Fruit fly (Drosophila melanogaster) whole organism, embryonic: ENCODE data around the gene Tnpo.

ENCODE experiments used
- ATbp ChIP-seq: fragments of 200-800 bp; sonication (Bioruptor generic); optimal IDR thresholded peaks from 2 replicates; lab custom pipeline; 2017; ENCODE audit warnings: missing biosample characterization, mild to moderate bottlenecking, missing genetic modification characterization, missing genetic modification reagents
- Abd-B ChIP-seq: fragments of 200-800 bp; sonication (Bioruptor generic); optimal IDR thresholded peaks from 2 replicates; lab custom pipeline; 2018; ENCODE audit warnings: missing biosample characterization, mild to moderate bottlenecking, missing genetic modification characterization, moderate library complexity
- B-H2 ChIP-seq: fragments of 200-800 bp; sonication (Bioruptor generic); optimal IDR thresholded peaks from 2 replicates; lab custom pipeline; 2018; ENCODE audit warnings: missing biosample characterization, mild to moderate bottlenecking, missing genetic modification characterization
- CG1024 ChIP-seq: fragments of 200-800 bp; sonication (Bioruptor generic); IDR thresholded peaks from 2 replicates; pipeline ENCODE4 v1.3.6; 2022; ENCODE audit warnings: missing biosample characterization, missing genetic modification characterization
- CG11093 ChIP-seq: fragments of 200-800 bp; sonication (Bioruptor generic); IDR thresholded peaks from 3 replicates; pipeline ENCODE4 v1.3.6; 2022; ENCODE audit warnings: missing biosample characterization, missing genetic modification characterization
- CG12155 ChIP-seq: fragments of 200-800 bp; sonication (Bioruptor generic); optimal IDR thresholded peaks from 3 replicates; lab custom pipeline; 2016; ENCODE audit warnings: missing biosample characterization, missing genetic modification characterization
- CG14014 ChIP-seq: fragments of 200-800 bp; sonication (Bioruptor generic); IDR thresholded peaks from 2 replicates; pipeline ENCODE4 v1.3.6; 2022; ENCODE audit warnings: missing biosample characterization, missing genetic modification characterization
- CG15269 ChIP-seq: fragments of 200-800 bp; sonication (Bioruptor generic); optimal IDR thresholded peaks from 2 replicates; lab custom pipeline; 2018; ENCODE audit warnings: missing biosample characterization, mild to moderate bottlenecking, missing genetic modification characterization, moderate library complexity
- CG1602 ChIP-seq: fragments of 200-800 bp; sonication (Bioruptor generic); optimal IDR thresholded peaks from 3 replicates; lab custom pipeline; 2016; ENCODE audit warnings: missing biosample characterization, missing genetic modification characterization
- CG16813 ChIP-seq: fragments of 200-800 bp; sonication (Bioruptor generic); IDR thresholded peaks from 3 replicates; pipeline ENCODE4 v1.3.6; 2022; ENCODE audit warnings: missing biosample characterization, missing genetic modification characterization; ENCODE audit not compliant: partially characterized antibody
- CG16815 ChIP-seq: fragments of 200-800 bp; sonication (Bioruptor generic); optimal IDR thresholded peaks from 3 replicates; lab custom pipeline; 2017; ENCODE audit warnings: missing biosample characterization, mild to moderate bottlenecking, missing genetic modification characterization
- CG1792 ChIP-seq: fragments of 200-800 bp; sonication (Bioruptor generic); optimal IDR thresholded peaks from 2 replicates; lab custom pipeline; 2016; ENCODE audit warnings: missing biosample characterization, missing genetic modification characterization
- CG1832 ChIP-seq: fragments of 200-800 bp; sonication (Bioruptor generic); optimal IDR thresholded peaks from 2 replicates; lab custom pipeline; 2017; ENCODE audit warnings: missing biosample characterization, mild to moderate bottlenecking, missing genetic modification characterization, inconsistent platforms
- CG2120 ChIP-seq: fragments of 200-800 bp; sonication (Bioruptor generic); optimal IDR thresholded peaks from 3 replicates; lab custom pipeline; 2016; ENCODE audit warnings: missing biosample characterization, missing genetic modification characterization
- CG2202 ChIP-seq: fragments of 200-800 bp; sonication (Bioruptor generic); optimal IDR thresholded peaks from 2 replicates; lab custom pipeline; 2018; ENCODE audit warnings: missing biosample characterization, mild to moderate bottlenecking, missing genetic modification characterization
- CG30020 ChIP-seq: fragments of 200-800 bp; optimal IDR thresholded peaks from 2 replicates; lab custom pipeline; 2019; ENCODE audit warnings: missing biosample characterization, mild to moderate bottlenecking, missing genetic modification characterization, moderate library complexity
- CG31441 ChIP-seq: fragments of 200-800 bp; sonication (Bioruptor generic); IDR thresholded peaks from 2 replicates; pipeline ENCODE4 v1.3.6; 2022; ENCODE audit warnings: missing biosample characterization, missing genetic modification characterization
- CG3163 ChIP-seq: fragments of 200-800 bp; sonication (Bioruptor generic); optimal IDR thresholded peaks from 3 replicates; lab custom pipeline; 2016; ENCODE audit warnings: missing biosample characterization, missing genetic modification characterization
- CG3726 ChIP-seq: fragments of 200-800 bp; sonication (Bioruptor generic); IDR thresholded peaks from 3 replicates; pipeline ENCODE4, ENCODE4 v1.3.6; 2022; ENCODE audit warnings: missing biosample characterization, missing genetic modification characterization
- CG42726 ChIP-seq: fragments of 200-800 bp; sonication (Bioruptor generic); IDR thresholded peaks from 2 replicates; pipeline ENCODE4 v1.3.6; 2022; ENCODE audit warnings: missing biosample characterization, missing genetic modification characterization; ENCODE audit not compliant: partially characterized antibody
- CG4730 ChIP-seq: fragments of 200-800 bp; sonication (Bioruptor generic); IDR thresholded peaks from 2 replicates; pipeline ENCODE4 v1.3.6; 2022; ENCODE audit warnings: missing biosample characterization, missing genetic modification characterization
- CG6254 ChIP-seq: fragments of 200-800 bp; sonication (Bioruptor generic); optimal IDR thresholded peaks from 3 replicates; lab custom pipeline; 2017; ENCODE audit warnings: mild to moderate bottlenecking, missing biosample characterization, missing genetic modification reagents, missing genetic modification characterization
- CG7839 ChIP-seq: fragments of 200-800 bp; sonication (Bioruptor generic); optimal IDR thresholded peaks from 3 replicates; lab custom pipeline; 2018; ENCODE audit warnings: missing biosample characterization, mild to moderate bottlenecking, missing genetic modification characterization, moderate library complexity
- CG7963 ChIP-seq: fragments of 200-800 bp; sonication (Bioruptor generic); IDR thresholded peaks from 3 replicates; pipeline ENCODE4 v1.3.6; 2022; ENCODE audit warnings: missing biosample characterization, missing genetic modification characterization; ENCODE audit not compliant: partially characterized antibody
- CrebB ChIP-seq: fragments of 200-800 bp; sonication (Bioruptor generic); optimal IDR thresholded peaks from 3 replicates; lab custom pipeline; 2018; ENCODE audit warnings: missing biosample characterization, mild to moderate bottlenecking, missing genetic modification characterization
- Ets97D ChIP-seq: fragments of 200-800 bp; sonication (Bioruptor generic); optimal IDR thresholded peaks from 3 replicates; lab custom pipeline; 2016; ENCODE audit warnings: missing biosample characterization, missing genetic modification characterization
- Hey ChIP-seq: fragments of 200-800 bp; sonication (Bioruptor generic); optimal IDR thresholded peaks from 3 replicates; lab custom pipeline; 2018; ENCODE audit warnings: missing biosample characterization, mild to moderate bottlenecking, missing genetic modification characterization
- Jarid2 ChIP-seq: fragments of 200-800 bp; sonication (Bioruptor generic); optimal IDR thresholded peaks from 3 replicates; lab custom pipeline; 2017; ENCODE audit warnings: mild to moderate bottlenecking, missing biosample characterization, missing genetic modification reagents, missing genetic modification characterization
- Neu2 ChIP-seq: fragments of 200-800 bp; sonication (Bioruptor generic); optimal IDR thresholded peaks from 3 replicates; lab custom pipeline; 2016; ENCODE audit warnings: missing biosample characterization, missing genetic modification characterization, borderline replicate concordance
- Pdp1 ChIP-seq, 2 experiments: fragments of 200-800 bp; sonication (Bioruptor generic); optimal IDR thresholded peaks; 3 replicates each; lab custom pipeline; 2016; ENCODE audit warnings: missing biosample characterization in 2 of 2, missing genetic modification characterization in 2 of 2, mild to moderate bottlenecking in 1 of 2, moderate library complexity in 1 of 2
- Poxn ChIP-seq: fragments of 200-800 bp; sonication (Bioruptor generic); IDR thresholded peaks from 2 replicates; pipeline ENCODE4 v1.3.6; 2022; ENCODE audit warnings: missing biosample characterization, missing genetic modification characterization
- Sin3A ChIP-seq: fragments of >200 bp; optimal IDR thresholded peaks from 2 replicates; lab custom pipeline; 2018
- ac ChIP-seq: fragments of 200-800 bp; sonication (Bioruptor generic); optimal IDR thresholded peaks from 3 replicates; lab custom pipeline; 2017; ENCODE audit warnings: missing biosample characterization, mild to moderate bottlenecking, missing genetic modification characterization
- bcd ChIP-seq: fragments of 200-800 bp; sonication (Bioruptor generic); optimal IDR thresholded peaks from 2 replicates; lab custom pipeline; 2017; ENCODE audit warnings: missing biosample characterization, mild to moderate bottlenecking, missing genetic modification characterization
- bsh ChIP-seq, 2 experiments: fragments of 200-800 bp; sonication (Bioruptor generic); optimal IDR thresholded peaks; 2 replicates each; lab custom pipeline; 2017 to 2018; ENCODE audit warnings: mild to moderate bottlenecking in 2 of 2, missing biosample characterization in 2 of 2, missing genetic modification characterization in 2 of 2, moderate library complexity in 1 of 2
- danr ChIP-seq: fragments of 200-800 bp; sonication (Bioruptor generic); IDR thresholded peaks from 2 replicates; pipeline ENCODE4 v1.3.6; 2022; ENCODE audit warnings: missing biosample characterization, missing genetic modification characterization
- disco-r ChIP-seq: fragments of 200-800 bp; sonication (Bioruptor generic); optimal IDR thresholded peaks from 2 replicates; lab custom pipeline; 2016; ENCODE audit warnings: missing biosample characterization, missing genetic modification characterization
- emc ChIP-seq: fragments of 200-800 bp; sonication (Bioruptor generic); optimal IDR thresholded peaks from 2 replicates; lab custom pipeline; 2016; ENCODE audit warnings: missing biosample characterization, missing genetic modification characterization
- fd96Cb ChIP-seq: fragments of 200-800 bp; sonication (Bioruptor generic); optimal IDR thresholded peaks from 2 replicates; lab custom pipeline; 2018; ENCODE audit warnings: missing biosample characterization, mild to moderate bottlenecking, missing genetic modification characterization, moderate library complexity
- gfzf ChIP-seq: fragments of 200-800 bp; sonication (Bioruptor generic); optimal IDR thresholded peaks from 2 replicates; lab custom pipeline; 2016; ENCODE audit warnings: missing biosample characterization, mild to moderate bottlenecking, missing genetic modification characterization, moderate library complexity
- hbn ChIP-seq: fragments of 200-800 bp; sonication (Bioruptor generic); IDR thresholded peaks from 2 replicates; pipeline ENCODE4 v1.3.6; 2022; ENCODE audit warnings: missing biosample characterization, missing genetic modification characterization; ENCODE audit not compliant: partially characterized antibody
- mam ChIP-seq: fragments of 200-800 bp; sonication (Bioruptor generic); optimal IDR thresholded peaks from 3 replicates; lab custom pipeline; 2016; ENCODE audit warnings: missing biosample characterization, missing genetic modification characterization
- nmo ChIP-seq: fragments of 200-800 bp; sonication (Bioruptor generic); optimal IDR thresholded peaks from 2 replicates; lab custom pipeline; 2018; ENCODE audit warnings: missing biosample characterization, mild to moderate bottlenecking, missing genetic modification characterization, moderate library complexity
- pfk ChIP-seq: fragments of 200-800 bp; sonication (Bioruptor generic); optimal IDR thresholded peaks from 2 replicates; lab custom pipeline; 2018; ENCODE audit warnings: missing biosample characterization, mild to moderate bottlenecking, missing genetic modification characterization, moderate library complexity
- pho ChIP-seq: fragments of 200-800 bp; sonication (Bioruptor generic); optimal IDR thresholded peaks from 2 replicates; lab custom pipeline; 2016; ENCODE audit warnings: missing biosample characterization, missing genetic modification characterization
- rib ChIP-seq: fragments of 200-800 bp; sonication (Bioruptor generic); IDR thresholded peaks from 2 replicates; pipeline ENCODE4 v1.3.6; 2022; ENCODE audit warnings: missing biosample characterization, missing genetic modification characterization
- tup ChIP-seq: fragments of 200-800 bp; sonication (Bioruptor generic); optimal IDR thresholded peaks from 2 replicates; lab custom pipeline; 2016; ENCODE audit warnings: missing biosample characterization, mild to moderate bottlenecking, missing genetic modification characterization, moderate library complexity
- twi ChIP-seq: fragments of 200-800 bp; optimal IDR thresholded peaks from 2 replicates; lab custom pipeline; 2019; ENCODE audit warnings: missing biosample characterization, mild to moderate bottlenecking, missing genetic modification characterization, moderate library complexity
- zen ChIP-seq: fragments of 200-800 bp; sonication (Bioruptor generic); optimal IDR thresholded peaks from 3 replicates; lab custom pipeline; 2018; ENCODE audit warnings: missing biosample characterization, mild to moderate bottlenecking, missing genetic modification characterization, moderate library complexity

Tnpo gene

dm6 chr3L:6184884-6185438 lies 8.3 kb upstream of the Tnpo start, which contains the start of the genes D19B and CG43293 (continued):
- TF ChIP-seq CG7963 (GFP tag; lab: Robert Waterston, UW): peak; percentile 45; the same call in 1 of the 3 replicates
- TF ChIP-seq Neu2 (GFP tag; lab: Kevin White, UChicago): peak; percentile 26
- peak; percentile 94 for TF ChIP-seq mam (GFP tag; lab: Kevin White, UChicago)
- TF ChIP-seq rib (GFP tag; lab: Robert Waterston, UW): peak; percentile 92
- peak; percentile 82; the same call in 2 of the 3 replicates for TF ChIP-seq CG11093 (GFP tag; lab: Robert Waterston, UW)
- peak; percentile 88 for TF ChIP-seq CG1602
- TF ChIP-seq bsh (GFP tag; optimal IDR thresholded peaks at IDR 0.05; lab: Kevin White, UChicago): peak; percentile 82 to 90
- peak; percentile 70 for TF ChIP-seq twi (tag; lab: Kevin White, UChicago)
- peak; percentile 78 for TF ChIP-seq danr (GFP tag; lab: Robert Waterston, UW)
- peak; percentile 78 for TF ChIP-seq nmo (GFP tag; lab: Kevin White, UChicago)
- TF ChIP-seq CG16815: peak; percentile 74
- peak; percentile 57 for TF ChIP-seq disco-r (GFP tag; lab: Kevin White, UChicago)
- TF ChIP-seq pfk (GFP tag; lab: Kevin White, UChicago): peak; percentile 31
- peak; percentile 50; the same call in 2 of the 3 replicates for TF ChIP-seq CG16813 (GFP tag; lab: Robert Waterston, UW)
- TF ChIP-seq CG15269 (tag; lab: Kevin White, UChicago): peak; percentile 89
- peak; percentile 53 for TF ChIP-seq CG30020
- peak; percentile 92 for TF ChIP-seq CG14014 (GFP tag; lab: Robert Waterston, UW)
- TF ChIP-seq tup: peak; percentile 84
- peak; percentile 23 for TF ChIP-seq Hey (tag; lab: Kevin White, UChicago)
- peak; percentile 87 for TF ChIP-seq CG3726 (GFP tag; lab: Robert Waterston, UW)
- peak; percentile 89 for TF ChIP-seq bcd (GFP tag; lab: Kevin White, UChicago)
- TF ChIP-seq Poxn: peak; percentile 73
- peak; percentile 65 for TF ChIP-seq Abd-B (GFP tag; lab: Kevin White, UChicago)
- peak; percentile 75 for TF ChIP-seq CG2202 (tag; lab: Kevin White, UChicago)
- TF ChIP-seq CG3163 (GFP tag; lab: Kevin White, UChicago): peak; percentile 65
- TF ChIP-seq B-H2 (GFP tag; lab: Kevin White, UChicago): peak; percentile 87
- peak; percentile 77 for TF ChIP-seq CG6254 (GFP tag; lab: Kevin White, UChicago)
- peak; percentile 86 for TF ChIP-seq CG1024
- TF ChIP-seq ATbp: peak; percentile 76
- peak; percentile 85 for TF ChIP-seq pho (GFP tag; lab: Kevin White, UChicago)
- peak; percentile 31 for TF ChIP-seq emc (GFP tag; lab: Kevin White, UChicago)
- peak; percentile 74 for TF ChIP-seq Ets97D (GFP tag; lab: Kevin White, UChicago)
- peak; percentile 81 for TF ChIP-seq CrebB (tag; lab: Kevin White, UChicago)
- TF ChIP-seq CG42726 (GFP tag; lab: Robert Waterston, UW): no peak
- peak; percentile 88 for TF ChIP-seq CG7839 (tag; lab: Kevin White, UChicago)
- TF ChIP-seq Pdp1 (GFP tag; optimal IDR thresholded peaks at IDR 0.05; lab: Kevin White, UChicago): peak; percentile 82 to 87
- TF ChIP-seq CG4730 (GFP tag; lab: Robert Waterston, UW): peak; percentile 86
- TF ChIP-seq CG31441: peak; percentile 79
- TF ChIP-seq gfzf (GFP tag; lab: Kevin White, UChicago): peak; percentile 21
- TF ChIP-seq CG2120: peak; percentile 94
- peak; percentile 79 for TF ChIP-seq CG1792 (GFP tag; lab: Kevin White, UChicago)
- peak; percentile 100 for TF ChIP-seq CG12155 (GFP tag; lab: Kevin White, UChicago)
- peak; percentile 28 for TF ChIP-seq ac (GFP tag; lab: Kevin White, UChicago)
- TF ChIP-seq fd96Cb (tag; lab: Kevin White, UChicago): peak; percentile 83
- peak; percentile 45; the same call in 1 of the 2 replicates for TF ChIP-seq hbn (GFP tag; lab: Robert Waterston, UW)
- TF ChIP-seq Sin3A (lab: Kevin White, UChicago): no peak
- TF ChIP-seq CG1832 (GFP tag; lab: Kevin White, UChicago): no peak
- peak; percentile 70 for TF ChIP-seq Jarid2 (GFP tag; lab: Kevin White, UChicago)
- peak; percentile 77 for TF ChIP-seq zen
